Worm (Caenorhabditis elegans) whole organism, early embryonic: ENCODE measurements around the gene F13E9.16.

Source experiments
- B0310.2 ChIP-seq: sonication (generic microtip); optimal IDR thresholded peaks from 2 replicates; lab custom pipeline; 2016; ENCODE audit warnings: mild to moderate bottlenecking, missing genetic modification characterization, missing compliant biosample characterization
- F13C5.2 ChIP-seq: sonication (generic microtip); optimal IDR thresholded peaks from 2 replicates; lab custom pipeline; 2017; ENCODE audit warnings: mild to moderate bottlenecking, missing genetic modification characterization, inconsistent platforms, missing compliant biosample characterization
- aly-1 ChIP-seq: sonication (generic microtip); optimal IDR thresholded peaks from 2 replicates; lab custom pipeline; 2016; ENCODE audit warnings: missing genetic modification characterization, missing compliant biosample characterization
- ama-1 ChIP-seq: fragments of 150-350 bp; optimal IDR thresholded peaks from 2 replicates; lab custom pipeline; 2014
- ceh-13 ChIP-seq: fragments of 200-800 bp; sonication (Bioruptor generic); optimal IDR thresholded peaks from 2 replicates; lab custom pipeline; 2018; ENCODE audit warnings: mild to moderate bottlenecking, missing genetic modification characterization, missing compliant biosample characterization
- ceh-36 ChIP-seq: sonication (generic microtip); optimal IDR thresholded peaks from 2 replicates; lab custom pipeline; 2016; ENCODE audit warnings: missing genetic modification characterization, inconsistent platforms, missing compliant biosample characterization
- ets-7 ChIP-seq: sonication (generic microtip); optimal IDR thresholded peaks from 2 replicates; lab custom pipeline; 2016; ENCODE audit warnings: missing genotype, missing genetic modification characterization, missing compliant biosample characterization
- flt-1 ChIP-seq: fragments of 200-800 bp; sonication (Bioruptor generic); IDR thresholded peaks from 2 replicates; pipeline ENCODE4 v1.3.6; 2022; ENCODE audit warnings: missing genetic modification characterization, missing compliant biosample characterization
- hmbx-1 ChIP-seq: sonication (generic microtip); optimal IDR thresholded peaks from 2 replicates; lab custom pipeline; 2016; ENCODE audit warnings: mild to moderate bottlenecking, missing genetic modification characterization, missing compliant biosample characterization
- hmg-4 ChIP-seq: fragments of 200-800 bp; sonication (Bioruptor generic); optimal IDR thresholded peaks from 2 replicates; lab custom pipeline; 2018; ENCODE audit warnings: mild to moderate bottlenecking, missing genetic modification characterization, missing compliant biosample characterization
- hnd-1 ChIP-seq: sonication (generic microtip); optimal IDR thresholded peaks from 2 replicates; lab custom pipeline; 2016; ENCODE audit warnings: missing genetic modification characterization, missing compliant biosample characterization
- pes-1 ChIP-seq: fragments of 200-800 bp; sonication (Bioruptor generic); IDR thresholded peaks from 2 replicates; pipeline ENCODE4 v1.3.6; 2022; ENCODE audit warnings: missing genetic modification reagents, missing genetic modification characterization, missing compliant biosample characterization
- scrt-1 ChIP-seq: fragments of 200-800 bp; sonication (Bioruptor generic); IDR thresholded peaks from 2 replicates; pipeline ENCODE4 v1.3.6; 2022; ENCODE audit warnings: missing genetic modification characterization, missing compliant biosample characterization
- sea-1 ChIP-seq: fragments of 200-800 bp; sonication (Bioruptor generic); conservative IDR thresholded peaks from 2 replicates; pipeline ENCODE4 v1.3.6; 2022; ENCODE audit warnings: missing genetic modification characterization, missing compliant biosample characterization
- tbx-11 ChIP-seq: fragments of 200-800 bp; sonication (Bioruptor generic); IDR thresholded peaks from 2 replicates; pipeline ENCODE4 v1.3.6; 2022; ENCODE audit warnings: missing genetic modification characterization, missing compliant biosample characterization
- tbx-37 ChIP-seq: fragments of 200-800 bp; sonication (Bioruptor generic); conservative IDR thresholded peaks from 2 replicates; pipeline ENCODE4 v1.3.6; 2022; ENCODE audit warnings: missing genetic modification reagents, missing genetic modification characterization, missing compliant biosample characterization
- tra-4 ChIP-seq: sonication (generic microtip); optimal IDR thresholded peaks from 2 replicates; lab custom pipeline; 2017; ENCODE audit warnings: missing genetic modification characterization, missing compliant biosample characterization

Gene F13E9.16

ce11 chrIV:10874527-10874926, 12.7 kb downstream of the F13E9.16 start, which contains the start of gene F13E9.12:
TSS of gene F13E9.12 (minus strand) at chrIV:10874627.
- TF ChIP-seq aly-1 (no peak), F13C5.2 (tag; lab: Kevin White, UChicago) (no peak), B0310.2 (tag; lab: Kevin White, UChicago) (no peak), ceh-36 (tag; lab: Kevin White, UChicago) (no peak), ama-1 (no peak), tbx-11 (no peak), sea-1 (GFP tag; lab: Robert Waterston, UW) (no peak), tra-4 (no peak), ceh-13 (GFP tag; lab: Kevin White, UChicago) (no peak), hmbx-1 (tag; lab: Kevin White, UChicago) (no peak), hnd-1 (tag; lab: Kevin White, UChicago) (no peak)

ce11 chrIV:10870158-10870557, 17.0 kb downstream of the F13E9.16 start:
- TF ChIP-seq flt-1 (GFP tag; lab: Robert Waterston, UW) = no peak
- no peak for TF ChIP-seq F13C5.2 (tag; lab: Kevin White, UChicago)
- no peak for TF ChIP-seq scrt-1 (GFP tag; lab: Robert Waterston, UW)
- no peak for TF ChIP-seq ama-1
- TF ChIP-seq ceh-13 (GFP tag; lab: Kevin White, UChicago) = no peak
- no peak for TF ChIP-seq pes-1
- no peak for TF ChIP-seq hmg-4 (GFP tag; lab: Kevin White, UChicago)

ce11 chrIV:10869642-10870041, 17.5 kb downstream of the F13E9.16 start:
- TF ChIP-seq ceh-36 (tag; lab: Kevin White, UChicago) = no peak
- TF ChIP-seq sea-1 (GFP tag; lab: Robert Waterston, UW) = no peak
- 0 out of 2 replicates have a peak, but pooled peaks have one; percentile 43 for TF ChIP-seq flt-1 (GFP tag; lab: Robert Waterston, UW)
- no peak for TF ChIP-seq F13C5.2 (tag; lab: Kevin White, UChicago)
- no peak for TF ChIP-seq tbx-11
- no peak for TF ChIP-seq ets-7 (tag; lab: Kevin White, UChicago)
- no peak for TF ChIP-seq hnd-1 (tag; lab: Kevin White, UChicago)
- no peak for TF ChIP-seq tbx-37 (GFP tag; lab: Robert Waterston, UW)
- TF ChIP-seq hmg-4 (GFP tag; lab: Kevin White, UChicago) = peak; percentile 21
- TF ChIP-seq scrt-1 (GFP tag; lab: Robert Waterston, UW) = no peak
- TF ChIP-seq ama-1 = no peak
- TF ChIP-seq pes-1 = no peak
- no peak for TF ChIP-seq B0310.2 (tag; lab: Kevin White, UChicago)
- TF ChIP-seq hmbx-1 (tag; lab: Kevin White, UChicago) = no peak

- no peak for TF ChIP-seq hmbx-1 (tag; lab: Kevin White, UChicago)
- peak; percentile 10 for TF ChIP-seq hmg-4 (GFP tag; lab: Kevin White, UChicago)
- TF ChIP-seq ets-7 (tag; lab: Kevin White, UChicago) = peak; percentile 51
- no peak for TF ChIP-seq F13C5.2 (tag; lab: Kevin White, UChicago)
- TF ChIP-seq tra-4 = no peak
- TF ChIP-seq tbx-11 = 0 out of 2 replicates have a peak, but pooled peaks have one; percentile 48
- TF ChIP-seq pes-1 = no peak
- TF ChIP-seq ceh-36 (tag; lab: Kevin White, UChicago) = no peak
These were observed 18.4 kb downstream of the F13E9.16 start, which contains the start of gene F13E9.11 for ce11 chrIV:10868629-10869251. TSS of gene F13E9.11 (minus strand) at chrIV:10869135.

- TF ChIP-seq pes-1 (no peak), sea-1 (GFP tag; lab: Robert Waterston, UW) (no peak), ceh-13 (GFP tag; lab: Kevin White, UChicago) (no peak), B0310.2 (tag; lab: Kevin White, UChicago) (no peak), ceh-36 (tag; lab: Kevin White, UChicago) (no peak), ama-1 (no peak), F13C5.2 (tag; lab: Kevin White, UChicago) (no peak), hmbx-1 (tag; lab: Kevin White, UChicago) (no peak), aly-1 (no peak), tbx-37 (GFP tag; lab: Robert Waterston, UW) (no peak), flt-1 (GFP tag; lab: Robert Waterston, UW) (no peak), scrt-1 (GFP tag; lab: Robert Waterston, UW) (no peak), tbx-11 (no peak), hnd-1 (tag; lab: Kevin White, UChicago) (no peak), hmg-4 (GFP tag; lab: Kevin White, UChicago) (no peak), ets-7 (tag; lab: Kevin White, UChicago) (no peak), tra-4 (no peak)
These were observed 19.6 kb downstream of the F13E9.16 start for ce11 chrIV:10867370-10868146.

DNA sequence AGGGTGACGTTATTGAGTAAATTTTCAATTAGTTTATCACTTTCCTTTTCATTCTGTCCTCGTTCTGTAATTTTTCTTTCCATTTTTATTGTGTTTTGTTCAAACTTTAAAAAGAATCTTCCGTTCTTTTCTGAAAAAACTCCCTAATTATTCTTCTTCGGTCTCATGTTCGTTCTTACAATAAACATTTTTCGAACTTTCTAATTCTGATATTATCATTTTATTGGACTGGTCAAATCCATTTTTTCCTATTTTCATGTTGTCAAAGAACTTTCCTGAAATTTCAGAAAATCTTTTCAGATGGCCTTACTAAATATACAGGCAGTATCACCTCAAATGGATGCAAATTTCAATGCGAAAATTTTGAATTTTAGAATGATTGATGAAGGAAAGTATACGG, 23.2 kb downstream of the F13E9.16 start, which contains the start of gene nish-1:
Gene nish-1 (plus strand): TSS at position 301 of the 400 bp plus-strand sequence.
- no peak for TF ChIP-seq hmbx-1 (tag; lab: Kevin White, UChicago)

DNA sequence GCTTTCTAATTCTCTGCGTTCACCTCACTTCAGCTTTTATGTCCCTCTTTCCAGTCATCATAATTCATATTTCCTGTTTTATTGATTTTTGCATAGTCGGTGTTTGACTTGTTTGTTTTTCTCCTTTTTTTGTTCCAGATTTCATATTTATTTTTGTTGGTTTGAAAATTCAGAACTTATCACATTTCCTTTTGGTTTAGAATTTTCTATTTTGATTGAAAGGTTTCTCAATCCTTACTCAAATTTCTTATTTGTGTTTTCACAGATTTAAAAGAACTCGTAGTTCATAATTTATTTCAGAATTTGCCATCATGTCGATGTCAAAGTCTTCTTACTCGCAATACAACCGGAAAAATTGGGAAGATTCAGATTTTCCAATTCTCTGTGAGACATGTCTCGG, 26.1 kb downstream of the F13E9.16 start, which contains the start of gene rbm-22:
Gene rbm-22 (plus strand): TSS at position 301 of the 400 bp plus-strand sequence.
- no peak for TF ChIP-seq ceh-36 (tag; lab: Kevin White, UChicago)
